Fruit fly (Drosophila melanogaster) whole organism, embryonic: ENCODE results near the gene CG4338.

Experiments
- Antp ChIP-seq: fragments of 200-800 bp; sonication (Bioruptor generic); optimal IDR thresholded peaks from 3 replicates; lab custom pipeline; 2016; ENCODE audit warnings: missing biosample characterization, missing genetic modification characterization
- CG10267 ChIP-seq: fragments of 200-800 bp; sonication (Bioruptor generic); optimal IDR thresholded peaks from 2 replicates; lab custom pipeline; 2018; ENCODE audit warnings: missing biosample characterization, mild to moderate bottlenecking, missing genetic modification characterization, moderate library complexity
- CG10431 ChIP-seq: fragments of 200-800 bp; sonication (Bioruptor generic); optimal IDR thresholded peaks from 3 replicates; lab custom pipeline; 2018; ENCODE audit warnings: missing biosample characterization, mild to moderate bottlenecking, missing genetic modification characterization
- CG11456 ChIP-seq: fragments of 200-800 bp; sonication (Bioruptor generic); IDR thresholded peaks from 3 replicates; pipeline ENCODE4 v1.3.6; 2022; ENCODE audit warnings: missing biosample characterization, missing genetic modification characterization
- CG11696 ChIP-seq: fragments of 200-800 bp; sonication (Bioruptor generic); IDR thresholded peaks from 2 replicates; pipeline ENCODE4 v1.3.6; 2022; ENCODE audit warnings: missing biosample characterization, missing genetic modification characterization
- CG12071 ChIP-seq: fragments of 200-800 bp; sonication (Bioruptor generic); optimal IDR thresholded peaks from 3 replicates; lab custom pipeline; 2018; ENCODE audit warnings: missing biosample characterization, mild to moderate bottlenecking, missing genetic modification characterization
- CG13775 ChIP-seq: fragments of 200-800 bp; sonication (Bioruptor generic); optimal IDR thresholded peaks from 3 replicates; lab custom pipeline; 2017; ENCODE audit warnings: missing biosample characterization, mild to moderate bottlenecking, missing genetic modification characterization
- CG14014 ChIP-seq: fragments of 200-800 bp; sonication (Bioruptor generic); IDR thresholded peaks from 2 replicates; pipeline ENCODE4 v1.3.6; 2022; ENCODE audit warnings: missing biosample characterization, missing genetic modification characterization
- CG15601 ChIP-seq: fragments of 200-800 bp; sonication (Bioruptor generic); optimal IDR thresholded peaks from 3 replicates; lab custom pipeline; 2019; ENCODE audit warnings: missing biosample characterization, mild to moderate bottlenecking, missing genetic modification characterization, moderate library complexity
- CG16815 ChIP-seq: fragments of 200-800 bp; sonication (Bioruptor generic); optimal IDR thresholded peaks from 3 replicates; lab custom pipeline; 2017; ENCODE audit warnings: missing biosample characterization, mild to moderate bottlenecking, missing genetic modification characterization
- CG17186 ChIP-seq: fragments of 200-800 bp; sonication (Bioruptor generic); optimal IDR thresholded peaks from 3 replicates; lab custom pipeline; 2017; ENCODE audit warnings: missing biosample characterization, missing genetic modification reagents, missing genetic modification characterization
- CG18599 ChIP-seq: fragments of 200-800 bp; sonication (Bioruptor generic); optimal IDR thresholded peaks from 3 replicates; lab custom pipeline; 2017; ENCODE audit warnings: missing biosample characterization, missing genetic modification characterization, mild to moderate bottlenecking, moderate library complexity, missing genetic modification reagents
- CG3065 ChIP-seq: fragments of 200-800 bp; sonication (Bioruptor generic); optimal IDR thresholded peaks from 2 replicates; lab custom pipeline; 2016; ENCODE audit warnings: missing biosample characterization, missing genetic modification characterization
- CG4424 ChIP-seq: fragments of 200-800 bp; sonication (Bioruptor generic); optimal IDR thresholded peaks from 3 replicates; lab custom pipeline; 2016; ENCODE audit warnings: missing biosample characterization, missing genetic modification characterization
- CG4730 ChIP-seq: fragments of 200-800 bp; sonication (Bioruptor generic); IDR thresholded peaks from 2 replicates; pipeline ENCODE4 v1.3.6; 2022; ENCODE audit warnings: missing biosample characterization, missing genetic modification characterization
- CG5180 ChIP-seq: fragments of 200-800 bp; sonication (Bioruptor generic); optimal IDR thresholded peaks from 3 replicates; lab custom pipeline; 2017; ENCODE audit warnings: missing biosample characterization, missing genetic modification characterization, mild to moderate bottlenecking, moderate library complexity, missing genetic modification reagents
- CG6254 ChIP-seq: fragments of 200-800 bp; sonication (Bioruptor generic); optimal IDR thresholded peaks from 3 replicates; lab custom pipeline; 2017; ENCODE audit warnings: mild to moderate bottlenecking, missing biosample characterization, missing genetic modification reagents, missing genetic modification characterization
- CG6683 ChIP-seq: fragments of 200-800 bp; sonication (Bioruptor generic); optimal IDR thresholded peaks from 2 replicates; lab custom pipeline; 2017; ENCODE audit warnings: missing biosample characterization, mild to moderate bottlenecking, missing genetic modification characterization, missing genetic modification reagents
- CG6813 ChIP-seq: fragments of 200-800 bp; sonication (Bioruptor generic); optimal IDR thresholded peaks from 2 replicates; lab custom pipeline; 2017; ENCODE audit warnings: missing biosample characterization, missing genetic modification characterization, mild to moderate bottlenecking, moderate library complexity, missing genetic modification reagents
- CG7357 ChIP-seq: fragments of 200-800 bp; sonication (Bioruptor generic); IDR thresholded peaks from 3 replicates; pipeline ENCODE4 v1.3.6; 2022; ENCODE audit warnings: missing biosample characterization, missing genetic modification characterization
- CG7928 ChIP-seq: fragments of 200-800 bp; sonication (Bioruptor generic); optimal IDR thresholded peaks from 2 replicates; lab custom pipeline; 2017; ENCODE audit warnings: missing biosample characterization, mild to moderate bottlenecking, missing genetic modification characterization
- CG8089 ChIP-seq: fragments of 200-800 bp; sonication (Bioruptor generic); optimal IDR thresholded peaks from 3 replicates; lab custom pipeline; 2016; ENCODE audit warnings: missing biosample characterization, missing genetic modification characterization
- CG8281 ChIP-seq: fragments of 200-800 bp; sonication (Bioruptor generic); optimal IDR thresholded peaks from 2 replicates; lab custom pipeline; 2018; ENCODE audit warnings: missing biosample characterization, mild to moderate bottlenecking, missing genetic modification characterization, moderate library complexity
- CG8388 ChIP-seq: fragments of 200-800 bp; sonication (Bioruptor generic); optimal IDR thresholded peaks from 2 replicates; lab custom pipeline; 2019; ENCODE audit warnings: missing biosample characterization, mild to moderate bottlenecking, missing genetic modification characterization, moderate library complexity
- CrebB ChIP-seq: fragments of 200-800 bp; sonication (Bioruptor generic); optimal IDR thresholded peaks from 3 replicates; lab custom pipeline; 2018; ENCODE audit warnings: missing biosample characterization, mild to moderate bottlenecking, missing genetic modification characterization
- Ets97D ChIP-seq: fragments of 200-800 bp; sonication (Bioruptor generic); optimal IDR thresholded peaks from 3 replicates; lab custom pipeline; 2016; ENCODE audit warnings: missing biosample characterization, missing genetic modification characterization
- Hey ChIP-seq: fragments of 200-800 bp; sonication (Bioruptor generic); optimal IDR thresholded peaks from 3 replicates; lab custom pipeline; 2018; ENCODE audit warnings: missing biosample characterization, mild to moderate bottlenecking, missing genetic modification characterization
- NC2β ChIP-seq: fragments of 200-800 bp; sonication (Bioruptor generic); optimal IDR thresholded peaks from 2 replicates; lab custom pipeline; 2016; ENCODE audit warnings: missing biosample characterization, missing genetic modification characterization
- Nf-YC ChIP-seq: fragments of 200-800 bp; optimal IDR thresholded peaks from 3 replicates; lab custom pipeline; 2019; ENCODE audit warnings: missing biosample characterization, mild to moderate bottlenecking, missing genetic modification characterization, moderate library complexity
- bbx ChIP-seq: fragments of 200-800 bp; sonication (Bioruptor generic); IDR thresholded peaks from 2 replicates; pipeline ENCODE4 v1.3.6; 2022; ENCODE audit warnings: missing biosample characterization, missing genetic modification characterization; ENCODE audit not compliant: partially characterized antibody
- croc ChIP-seq: fragments of 200-800 bp; sonication (Bioruptor generic); conservative IDR thresholded peaks from 3 replicates; pipeline ENCODE4 v1.3.6; 2022; ENCODE audit warnings: missing biosample characterization, missing genetic modification characterization
- eyg ChIP-seq: fragments of 200-800 bp; sonication (Bioruptor generic); optimal IDR thresholded peaks from 3 replicates; lab custom pipeline; 2016; ENCODE audit warnings: missing biosample characterization, missing genetic modification characterization
- fd96Cb ChIP-seq: fragments of 200-800 bp; sonication (Bioruptor generic); optimal IDR thresholded peaks from 2 replicates; lab custom pipeline; 2018; ENCODE audit warnings: missing biosample characterization, mild to moderate bottlenecking, missing genetic modification characterization, moderate library complexity
- gce ChIP-seq: fragments of 200-800 bp; sonication (Bioruptor generic); IDR thresholded peaks from 3 replicates; pipeline ENCODE4 v1.3.6; 2022; ENCODE audit warnings: missing biosample characterization, missing genetic modification characterization
- grn ChIP-seq: fragments of 200-800 bp; sonication (Bioruptor generic); optimal IDR thresholded peaks from 3 replicates; lab custom pipeline; 2017; ENCODE audit warnings: missing biosample characterization, missing genetic modification characterization
- hkb ChIP-seq, 2 experiments: fragments of 200-800 bp in 1 of 2; fragments of >200 bp in 1 of 2; sonication (Bioruptor generic) in 1 of 2; IDR thresholded peaks in 1 of 2; optimal IDR thresholded peaks in 1 of 2; 2 replicates each; pipeline versions ENCODE4 v1.3.6 to Lab custom; 2017 to 2022; ENCODE audit warnings: missing biosample characterization in 1 of 2, missing genetic modification characterization in 1 of 2
- ind ChIP-seq: fragments of 200-800 bp; sonication (Bioruptor generic); optimal IDR thresholded peaks from 3 replicates; lab custom pipeline; 2016; ENCODE audit warnings: missing biosample characterization, missing genetic modification characterization
- kni ChIP-seq: fragments of 200-800 bp; sonication (Bioruptor generic); optimal IDR thresholded peaks from 3 replicates; lab custom pipeline; 2017; ENCODE audit warnings: mild to moderate bottlenecking, missing biosample characterization, missing genetic modification reagents, missing genetic modification characterization
- lbe ChIP-seq: fragments of 200-800 bp; sonication (Bioruptor generic); optimal IDR thresholded peaks from 2 replicates; lab custom pipeline; 2016; ENCODE audit warnings: missing biosample characterization, mild to moderate bottlenecking, missing genetic modification characterization
- otp ChIP-seq: fragments of 200-800 bp; sonication (Bioruptor generic); IDR thresholded peaks from 3 replicates; pipeline ENCODE4, ENCODE4 v1.3.6; 2022; ENCODE audit warnings: missing biosample characterization, missing genetic modification characterization
- pnt ChIP-seq: fragments of 200-800 bp; sonication (Bioruptor generic); optimal IDR thresholded peaks from 3 replicates; lab custom pipeline; 2016; ENCODE audit warnings: missing biosample characterization, missing genetic modification characterization
- prd ChIP-seq, 3 experiments: fragments of >200 bp in 2 of 3; fragments of 200-800 bp in 1 of 3; sonication (Bioruptor generic) in 1 of 3; optimal IDR thresholded peaks in 2 of 3; IDR thresholded peaks in 1 of 3; 2 replicates in 2 of 3; 3 replicates in 1 of 3; pipeline versions ENCODE4 v1.3.6 to Lab custom; 2017 to 2022; ENCODE audit warnings: missing biosample characterization in 1 of 3, missing genetic modification characterization in 1 of 3
- ro ChIP-seq: fragments of 200-800 bp; sonication (Bioruptor generic); IDR thresholded peaks from 2 replicates; pipeline ENCODE4 v1.3.6; 2022; ENCODE audit warnings: missing biosample characterization, missing genetic modification characterization
- sens ChIP-seq: fragments of 200-800 bp; sonication (Bioruptor generic); peaks from one replicate; lab custom pipeline; 2016; ENCODE audit warnings: missing biosample characterization, missing genetic modification characterization
- sna ChIP-seq: fragments of 200-800 bp; sonication (Bioruptor generic); IDR thresholded peaks from 2 replicates; pipeline ENCODE4 v1.3.6; 2022; ENCODE audit warnings: missing biosample characterization, missing genetic modification characterization; ENCODE audit not compliant: partially characterized antibody
- sqz ChIP-seq: fragments of 200-800 bp; sonication (Bioruptor generic); optimal IDR thresholded peaks from 3 replicates; lab custom pipeline; 2018; ENCODE audit warnings: missing biosample characterization, mild to moderate bottlenecking, missing genetic modification characterization
- vnd ChIP-seq: fragments of 200-800 bp; sonication (Bioruptor generic); IDR thresholded peaks from 3 replicates; pipeline ENCODE4 v1.3.6; 2022; ENCODE audit warnings: missing biosample characterization, missing genetic modification characterization; ENCODE audit not compliant: partially characterized antibody

The CG4338 gene

dm6 chr3R:15242186-15243045 is 32.9 kb upstream of the CG4338 start, which contains the start of the genes tefu and Hsc70-4 (continued):
- TF ChIP-seq CG18599 (GFP tag; lab: Kevin White, UChicago), result peak; percentile 41
- no peak for TF ChIP-seq lbe (GFP tag; lab: Kevin White, UChicago)
- peak; percentile 75 for TF ChIP-seq CG7928 (GFP tag; lab: Kevin White, UChicago)
- TF ChIP-seq CG10431 (GFP tag; lab: Kevin White, UChicago), result no peak
- no peak for TF ChIP-seq sna (GFP tag; lab: Robert Waterston, UW)
- TF ChIP-seq pnt (GFP tag; lab: Kevin White, UChicago), result peak; percentile 85
- TF ChIP-seq CG14014 (GFP tag; lab: Robert Waterston, UW), result peak; percentile 61; the same call in 1 of the 2 replicates
- TF ChIP-seq CG6683, result no peak
- TF ChIP-seq sens (GFP tag; lab: Kevin White, UChicago), result peak; percentile 86
- peak; percentile 99 for TF ChIP-seq CG7357 (GFP tag; lab: Robert Waterston, UW)
- TF ChIP-seq CG15601 (tag; lab: Kevin White, UChicago), result peak; percentile 57
- no peak for TF ChIP-seq vnd (GFP tag; lab: Robert Waterston, UW)
- TF ChIP-seq fd96Cb (tag; lab: Kevin White, UChicago), result peak; percentile 80
- TF ChIP-seq CG13775 (GFP tag; lab: Kevin White, UChicago), result peak; percentile 81
- TF ChIP-seq CG8388 (GFP tag; lab: Kevin White, UChicago), result peak; percentile 50
- peak; percentile 31 for TF ChIP-seq CG8281
- peak; percentile 53 for TF ChIP-seq CG8089 (GFP tag; lab: Kevin White, UChicago)
- peak; percentile 54 for TF ChIP-seq kni
- peak; percentile 69 for TF ChIP-seq Antp (GFP tag; lab: Kevin White, UChicago)
- TF ChIP-seq CG16815 (GFP tag; lab: Kevin White, UChicago), result peak; percentile 81
- TF ChIP-seq hkb (optimal IDR thresholded peaks at IDR 0.05; lab: Kevin White, UChicago), result peak; percentile 91
- peak; percentile 42 for TF ChIP-seq hkb (GFP tag; IDR thresholded peaks at IDR 0.05; lab: Robert Waterston, UW)
- TF ChIP-seq CG10267 (tag; lab: Kevin White, UChicago), result peak; percentile 73
- TF ChIP-seq CG6813 (GFP tag; lab: Kevin White, UChicago), result no peak
- TF ChIP-seq otp (GFP tag; lab: Robert Waterston, UW), result peak; percentile 68; the same call in 1 of the 3 replicates
- TF ChIP-seq sqz, result peak; percentile 95
- TF ChIP-seq Nf-YC (tag; lab: Kevin White, UChicago), result peak; percentile 30
- peak; percentile 25 for TF ChIP-seq CG12071 (GFP tag; lab: Kevin White, UChicago)
- peak; percentile 23 for TF ChIP-seq CrebB (tag; lab: Kevin White, UChicago)
- peak; percentile 86 for TF ChIP-seq ind (GFP tag; lab: Kevin White, UChicago)
- no peak for TF ChIP-seq Hey
- TF ChIP-seq prd (optimal IDR thresholded peaks at IDR 0.05; lab: Kevin White, UChicago), result no peak
- TF ChIP-seq prd (GFP tag; IDR thresholded peaks at IDR 0.05; lab: Robert Waterston, UW), result peak; percentile 88
- no peak for TF ChIP-seq CG5180 (GFP tag; lab: Kevin White, UChicago)
- peak; percentile 50; the same call in 1 of the 3 replicates for TF ChIP-seq gce (GFP tag; lab: Robert Waterston, UW)
- no peak for TF ChIP-seq grn (GFP tag; lab: Kevin White, UChicago)
- peak; percentile 1 for TF ChIP-seq CG6254
- peak; percentile 58 for TF ChIP-seq CG11696 (GFP tag; lab: Robert Waterston, UW)
- TF ChIP-seq ro, result peak; percentile 66; the same call in 1 of the 2 replicates
- no peak for TF ChIP-seq bbx (GFP tag; lab: Robert Waterston, UW)
- TF ChIP-seq CG17186 (GFP tag; lab: Kevin White, UChicago), result peak; percentile 89
- peak; percentile 69 for TF ChIP-seq NC2β (GFP tag; lab: Kevin White, UChicago)
- TF ChIP-seq Ets97D (GFP tag; lab: Kevin White, UChicago), result peak; percentile 72
- peak; percentile 58 for TF ChIP-seq CG3065
- TF ChIP-seq CG11456 (GFP tag; lab: Robert Waterston, UW), result peak; percentile 89
- peak; percentile 63 for TF ChIP-seq CG4730 (GFP tag; lab: Robert Waterston, UW)
- peak; percentile 82 for TF ChIP-seq CG4424
- peak; percentile 49; the same call in 2 of the 3 replicates for TF ChIP-seq croc
- no peak for TF ChIP-seq eyg (GFP tag; lab: Kevin White, UChicago)
